Fruit fly (Drosophila melanogaster): ENCODE results near the gene Eig71Eh.

DNA sequence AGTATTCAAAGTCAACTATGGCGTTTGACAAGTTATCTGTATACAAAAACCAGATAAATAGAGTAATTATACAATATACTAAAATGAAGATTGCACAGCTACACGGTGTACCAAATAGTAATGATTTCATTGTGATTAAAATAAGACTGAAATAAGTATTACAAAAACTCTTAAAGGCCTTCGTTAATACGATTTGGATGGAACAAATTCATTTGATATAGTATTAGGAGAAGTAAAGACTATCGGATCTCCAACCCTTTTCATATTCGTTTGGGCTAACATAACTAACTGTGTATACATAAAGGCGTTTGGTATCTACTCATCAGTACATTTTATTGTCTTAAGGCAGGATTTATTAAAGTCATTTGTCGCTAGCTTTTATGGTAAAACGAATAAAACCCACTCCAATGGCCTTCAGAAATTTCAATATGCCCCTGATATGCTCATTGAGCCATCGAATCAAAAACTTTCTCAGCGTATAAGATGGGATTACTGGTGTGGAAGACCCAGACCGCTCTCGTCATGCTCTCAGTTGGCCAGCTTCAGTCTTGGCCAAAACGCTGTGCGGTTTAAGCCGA is 24.2 kb upstream of the Eig71Eh start, which contains the start of the genes CG7579 and Pgant8:
- TF ChIP-seq CG33017 (tag; optimal IDR thresholded peaks at IDR 0.05), result no peak
- TF ChIP-seq pad (GFP tag; optimal IDR thresholded peaks at IDR 0.05), result no peak
- TF ChIP-seq CG7045 (GFP tag; optimal IDR thresholded peaks at IDR 0.05), result no peak
- TF ChIP-seq kay (GFP tag; ENCODE audit: borderline replicate concordance), result no peak
- no peak for TF ChIP-seq CG14711 (tag; optimal IDR thresholded peaks at IDR 0.05)
- no peak for TF ChIP-seq CG1620 (GFP tag; optimal IDR thresholded peaks at IDR 0.05)
- no peak for TF ChIP-seq Clk (GFP tag; optimal IDR thresholded peaks at IDR 0.05)
